Worm (Caenorhabditis elegans): ENCODE data around the gene lips-7.

- no peak for TF ChIP-seq him-1 (tag; optimal IDR thresholded peaks at IDR 0.05)
- no peak for TF ChIP-seq dao-5 (tag; optimal IDR thresholded peaks at IDR 0.05)
These were observed 26.0 kb downstream of the lips-7 start, which contains the start of gene W08F4.7 for ce11 chrII:577632-578031.
